Fruit fly (Drosophila melanogaster) S2 (cell line): ENCODE data around the gene Nf1.

Experiments used
- CG8478 ChIP-seq: fragments of >200 bp; optimal IDR thresholded peaks from 2 replicates; lab custom pipeline; 2018
- CTCF ChIP-seq, 2 experiments: fragments of >200 bp; optimal IDR thresholded peaks; 2 replicates each; lab custom pipeline; 2018

The Nf1 gene

dm6 chr3R:26002039-26002438 lies 19.2 kb downstream of the Nf1 start:
- TF ChIP-seq CG8478 (lab: Kevin White, UChicago) (no peak), CTCF (optimal IDR thresholded peaks at IDR 0.05; lab: Kevin White, UChicago) (no peak)

- no peak for TF ChIP-seq CTCF (optimal IDR thresholded peaks at IDR 0.05; lab: Kevin White, UChicago)
- no peak for TF ChIP-seq CG8478 (lab: Kevin White, UChicago)
These were observed 19.9 kb downstream of the Nf1 start for dm6 chr3R:26002570-26003332.

DNA sequence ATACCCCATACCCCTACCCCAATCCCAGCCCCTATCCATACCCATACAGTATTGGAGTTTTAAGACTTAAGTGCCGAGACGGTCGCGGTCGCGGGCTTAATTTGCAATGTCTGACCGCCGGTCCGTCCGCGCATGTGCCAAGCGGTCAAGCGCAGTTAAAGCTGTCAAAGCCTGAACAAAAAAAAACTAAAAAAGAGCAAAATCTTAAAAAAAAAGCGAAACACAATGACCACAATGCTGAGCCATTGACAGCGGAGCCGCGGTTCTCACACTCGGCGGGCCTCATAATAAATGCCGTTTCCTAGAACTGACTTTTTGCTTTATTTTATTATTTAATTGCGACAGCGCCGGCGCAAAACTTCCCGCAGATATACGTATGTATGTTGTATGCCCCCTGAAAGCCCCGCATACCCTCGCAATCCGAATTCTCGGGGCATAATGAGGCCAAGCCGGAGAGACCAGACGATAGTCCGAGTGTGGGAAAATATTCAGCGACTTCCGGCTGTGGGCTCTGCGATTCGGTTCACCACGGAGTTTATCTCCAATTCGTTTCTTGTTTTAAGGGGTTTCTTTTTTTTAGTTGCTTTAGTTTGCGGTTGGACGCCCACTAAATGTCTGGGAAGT lies 21.7 kb downstream of the Nf1 start:
- TF ChIP-seq CTCF (optimal IDR thresholded peaks at IDR 0.05; lab: Kevin White, UChicago), result no peak
- no peak for TF ChIP-seq CG8478 (lab: Kevin White, UChicago)

- no peak for TF ChIP-seq CTCF (optimal IDR thresholded peaks at IDR 0.05; lab: Kevin White, UChicago)
- TF ChIP-seq CG8478 (lab: Kevin White, UChicago), result no peak
These were observed 22.8 kb downstream of the Nf1 start for dm6 chr3R:26005619-26005977.

DNA sequence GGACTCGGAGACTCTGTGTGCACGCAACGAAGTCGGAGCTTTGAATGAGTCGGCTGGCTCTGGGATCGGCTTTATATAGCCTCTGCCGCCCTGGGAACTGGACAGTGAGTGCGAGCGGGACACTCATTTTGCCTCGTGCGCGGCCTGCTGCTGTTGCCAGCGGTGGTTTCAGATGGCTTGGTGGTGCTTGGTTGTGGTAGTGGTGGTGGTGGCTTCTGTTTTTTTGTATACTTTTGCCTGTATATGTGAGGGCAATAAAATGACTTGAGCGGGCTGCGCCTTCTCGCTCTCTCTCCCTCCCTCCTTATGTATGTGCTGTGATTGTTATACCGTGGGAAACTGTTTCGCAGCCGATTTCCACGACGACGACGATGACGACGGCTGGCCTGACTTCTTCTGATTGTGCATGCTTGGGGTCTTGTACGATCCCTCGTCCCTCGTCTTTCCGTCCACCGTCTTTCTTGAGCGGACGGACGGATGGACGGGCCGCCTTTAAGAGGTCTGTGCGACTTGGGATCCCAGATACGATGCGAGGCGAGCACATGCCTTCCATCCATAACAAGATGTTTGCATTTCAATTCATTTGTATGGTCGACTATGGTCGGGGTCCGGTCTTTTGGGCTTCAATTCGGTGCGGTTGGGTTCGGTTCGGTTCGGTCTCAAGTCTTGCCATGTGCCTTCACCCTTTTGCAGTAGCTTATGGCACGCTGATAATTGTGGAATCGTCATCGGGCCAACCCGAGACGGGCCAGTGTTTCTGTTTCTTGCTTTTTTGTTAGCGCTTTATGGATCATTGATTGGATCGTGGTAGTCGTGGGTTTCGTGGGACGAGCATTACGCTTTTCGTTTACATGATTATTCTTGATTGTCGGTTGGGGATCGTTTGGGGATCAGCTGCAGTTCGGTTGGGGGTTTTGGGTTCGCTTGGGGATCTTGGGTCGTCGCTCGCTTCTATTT lies 23.4 kb downstream of the Nf1 start:
- TF ChIP-seq CG8478 (lab: Kevin White, UChicago) (no peak), CTCF (optimal IDR thresholded peaks at IDR 0.05; lab: Kevin White, UChicago) (no peak)

dm6 chr3R:26007298-26007697 lies 24.5 kb downstream of the Nf1 start:
- TF ChIP-seq CG8478 (lab: Kevin White, UChicago) (no peak), CTCF (optimal IDR thresholded peaks at IDR 0.05; lab: Kevin White, UChicago) (no peak)

- TF ChIP-seq CTCF (optimal IDR thresholded peaks at IDR 0.05; lab: Kevin White, UChicago) (no peak), CG8478 (lab: Kevin White, UChicago) (no peak)
These were observed 25.4 kb downstream of the Nf1 start for dm6 chr3R:26007964-26008868.

- no peak for TF ChIP-seq CG8478 (lab: Kevin White, UChicago)
These were observed 26.2 kb downstream of the Nf1 start for dm6 chr3R:26008892-26009539.

DNA sequence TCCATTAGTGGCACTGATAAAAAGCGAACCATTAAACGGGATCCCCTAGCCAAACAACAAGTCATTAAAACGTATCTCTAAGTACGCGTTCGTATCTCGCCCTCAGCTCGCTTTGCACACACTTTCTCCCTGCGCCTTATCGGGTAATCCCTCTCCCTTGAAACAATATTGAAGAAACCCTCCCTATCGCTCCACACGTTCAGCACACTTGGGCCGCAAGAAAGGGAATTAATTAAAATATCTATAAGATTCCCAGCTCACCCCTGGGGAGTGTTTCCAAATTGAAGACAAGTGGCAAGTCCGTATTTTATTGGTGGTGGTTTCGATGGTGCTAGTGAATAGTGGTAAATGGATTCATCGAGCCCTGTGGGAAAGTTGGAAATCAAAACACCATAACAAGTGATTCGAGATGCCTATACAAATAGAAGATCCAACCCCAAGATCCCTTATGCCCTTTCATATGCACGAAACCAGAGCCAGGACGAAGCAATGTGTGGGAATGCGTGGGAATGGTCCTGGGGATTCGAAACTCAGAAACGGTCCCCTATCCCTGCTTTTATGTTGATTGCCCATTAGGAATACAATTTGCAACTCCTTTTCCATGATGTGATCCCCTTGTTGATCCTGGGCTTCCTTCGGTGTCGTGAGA lies 27.1 kb downstream of the Nf1 start:
- no peak for TF ChIP-seq CG8478 (lab: Kevin White, UChicago)
- no peak for TF ChIP-seq CTCF (optimal IDR thresholded peaks at IDR 0.05; lab: Kevin White, UChicago)

- TF ChIP-seq CG8478 (lab: Kevin White, UChicago) (no peak), CTCF (optimal IDR thresholded peaks at IDR 0.05; lab: Kevin White, UChicago) (no peak)
These were observed 27.8 kb downstream of the Nf1 start for dm6 chr3R:26010628-26011027.

- TF ChIP-seq CG8478 (lab: Kevin White, UChicago) (no peak), CTCF (optimal IDR thresholded peaks at IDR 0.05; lab: Kevin White, UChicago) (no peak)
These were observed 28.7 kb downstream of the Nf1 start for dm6 chr3R:26011542-26011941.

- TF ChIP-seq CG8478 (lab: Kevin White, UChicago), result no peak
- no peak for TF ChIP-seq CTCF (optimal IDR thresholded peaks at IDR 0.05; lab: Kevin White, UChicago)
These were observed 29.5 kb downstream of the Nf1 start for dm6 chr3R:26012288-26012687.
